Fruit fly (Drosophila melanogaster) whole organism, embryonic: ENCODE results near the gene CG16852.
A peak's percentile ranks its signal among the peaks of the same experiment; 100 is the strongest.

Experiments used
- BEAF-32 ChIP-seq: fragments of 200-800 bp; sonication (Bioruptor generic); optimal IDR thresholded peaks from 3 replicates; lab custom pipeline; 2017; ENCODE audit warnings: missing biosample characterization, missing genetic modification characterization, mild to moderate bottlenecking, moderate library complexity, missing genetic modification reagents
- CG1024 ChIP-seq: fragments of 200-800 bp; sonication (Bioruptor generic); IDR thresholded peaks from 2 replicates; pipeline ENCODE4 v1.3.6; 2022; ENCODE audit warnings: missing biosample characterization, missing genetic modification characterization
- CG11695 ChIP-seq: fragments of 200-800 bp; sonication (Bioruptor generic); IDR thresholded peaks from 3 replicates; pipeline ENCODE4 v1.3.6; 2022; ENCODE audit warnings: missing biosample characterization, missing genetic modification characterization
- CG13424 ChIP-seq: fragments of 200-800 bp; sonication (Bioruptor generic); optimal IDR thresholded peaks from 2 replicates; lab custom pipeline; 2019; ENCODE audit warnings: missing biosample characterization, mild to moderate bottlenecking, missing genetic modification characterization, moderate library complexity
- CG14710 ChIP-seq: fragments of 200-800 bp; sonication (Bioruptor generic); optimal IDR thresholded peaks from 3 replicates; lab custom pipeline; 2019; ENCODE audit warnings: missing biosample characterization, mild to moderate bottlenecking, missing genetic modification characterization, moderate library complexity
- CG15269 ChIP-seq: fragments of 200-800 bp; sonication (Bioruptor generic); optimal IDR thresholded peaks from 2 replicates; lab custom pipeline; 2018; ENCODE audit warnings: missing biosample characterization, mild to moderate bottlenecking, missing genetic modification characterization, moderate library complexity
- CG1529 ChIP-seq: fragments of 200-800 bp; sonication (Bioruptor generic); optimal IDR thresholded peaks from 3 replicates; lab custom pipeline; 2018; ENCODE audit warnings: missing biosample characterization, missing genetic modification characterization
- CG15514 ChIP-seq: fragments of 200-800 bp; sonication (Bioruptor generic); optimal IDR thresholded peaks from 3 replicates; lab custom pipeline; 2017; ENCODE audit warnings: missing biosample characterization, missing genetic modification characterization, mild to moderate bottlenecking, moderate library complexity, missing genetic modification reagents
- CG15601 ChIP-seq: fragments of 200-800 bp; sonication (Bioruptor generic); optimal IDR thresholded peaks from 3 replicates; lab custom pipeline; 2019; ENCODE audit warnings: missing biosample characterization, mild to moderate bottlenecking, missing genetic modification characterization, moderate library complexity
- CG17361 ChIP-seq: fragments of 200-800 bp; sonication (Bioruptor generic); IDR thresholded peaks from 3 replicates; pipeline ENCODE4 v1.3.6; 2022; ENCODE audit warnings: missing biosample characterization, missing genetic modification characterization
- CG18599 ChIP-seq: fragments of 200-800 bp; sonication (Bioruptor generic); optimal IDR thresholded peaks from 3 replicates; lab custom pipeline; 2017; ENCODE audit warnings: missing biosample characterization, missing genetic modification characterization, mild to moderate bottlenecking, moderate library complexity, missing genetic modification reagents
- CG2875 ChIP-seq: fragments of 200-800 bp; sonication (Bioruptor generic); optimal IDR thresholded peaks from 2 replicates; lab custom pipeline; 2017; ENCODE audit warnings: missing biosample characterization, mild to moderate bottlenecking, missing genetic modification characterization, missing genetic modification reagents
- CG33557 ChIP-seq: fragments of 200-800 bp; sonication (Bioruptor generic); optimal IDR thresholded peaks from 2 replicates; lab custom pipeline; 2019; ENCODE audit warnings: missing biosample characterization, mild to moderate bottlenecking, missing genetic modification characterization, moderate library complexity
- CG4617 ChIP-seq: fragments of 200-800 bp; sonication (Bioruptor generic); optimal IDR thresholded peaks from 3 replicates; lab custom pipeline; 2016; ENCODE audit warnings: missing biosample characterization, missing genetic modification characterization, borderline replicate concordance
- CG6254 ChIP-seq: fragments of 200-800 bp; sonication (Bioruptor generic); optimal IDR thresholded peaks from 3 replicates; lab custom pipeline; 2017; ENCODE audit warnings: mild to moderate bottlenecking, missing biosample characterization, missing genetic modification reagents, missing genetic modification characterization
- CG7357 ChIP-seq: fragments of 200-800 bp; sonication (Bioruptor generic); IDR thresholded peaks from 3 replicates; pipeline ENCODE4 v1.3.6; 2022; ENCODE audit warnings: missing biosample characterization, missing genetic modification characterization
- CG8388 ChIP-seq: fragments of 200-800 bp; sonication (Bioruptor generic); optimal IDR thresholded peaks from 2 replicates; lab custom pipeline; 2019; ENCODE audit warnings: missing biosample characterization, mild to moderate bottlenecking, missing genetic modification characterization, moderate library complexity
- CoRest ChIP-seq: fragments of 200-800 bp; sonication (Bioruptor generic); optimal IDR thresholded peaks from 3 replicates; lab custom pipeline; 2018; ENCODE audit warnings: missing biosample characterization, mild to moderate bottlenecking, missing genetic modification characterization, moderate library complexity
- D19A ChIP-seq: fragments of 200-800 bp; optimal IDR thresholded peaks from 3 replicates; lab custom pipeline; 2019; ENCODE audit warnings: missing biosample characterization, mild to moderate bottlenecking, missing genetic modification characterization, moderate library complexity
- Eip74EF ChIP-seq, 2 experiments: fragments of 200-800 bp in 1 of 2; fragments of >200 bp in 1 of 2; sonication (Bioruptor generic) in 1 of 2; optimal IDR thresholded peaks; 2 replicates each; lab custom pipeline; 2017 to 2019; ENCODE audit warnings: missing biosample characterization in 2 of 2, missing genetic modification characterization in 2 of 2, mild to moderate bottlenecking in 1 of 2, moderate library complexity in 1 of 2
- H15 ChIP-seq: fragments of 200-800 bp; sonication (Bioruptor generic); IDR thresholded peaks from 3 replicates; pipeline ENCODE4 v1.3.6; 2022; ENCODE audit warnings: missing biosample characterization, missing genetic modification characterization
- HHEX ChIP-seq: fragments of 200-800 bp; sonication (Bioruptor generic); optimal IDR thresholded peaks from 3 replicates; lab custom pipeline; 2017; ENCODE audit warnings: missing biosample characterization, mild to moderate bottlenecking, missing genetic modification characterization, missing genetic modification reagents
- Lhr ChIP-seq: fragments of 200-800 bp; sonication (Bioruptor generic); optimal IDR thresholded peaks from 3 replicates; lab custom pipeline; 2017; ENCODE audit warnings: mild to moderate bottlenecking, missing biosample characterization, missing genetic modification reagents, missing genetic modification characterization
- Max ChIP-seq: fragments of 200-800 bp; sonication (Bioruptor generic); optimal IDR thresholded peaks from 2 replicates; lab custom pipeline; 2016; ENCODE audit warnings: missing biosample characterization, mild to moderate bottlenecking, missing genetic modification characterization
- NfI ChIP-seq: fragments of 200-800 bp; sonication (Bioruptor generic); optimal IDR thresholded peaks from 3 replicates; lab custom pipeline; 2018; ENCODE audit warnings: missing biosample characterization, mild to moderate bottlenecking, missing genetic modification characterization, moderate library complexity
- PHDP ChIP-seq: fragments of 200-800 bp; sonication (Bioruptor generic); optimal IDR thresholded peaks from 3 replicates; lab custom pipeline; 2018; ENCODE audit warnings: missing biosample characterization, mild to moderate bottlenecking, missing genetic modification characterization, moderate library complexity
- Sox100B ChIP-seq: fragments of 200-800 bp; sonication (Bioruptor generic); optimal IDR thresholded peaks from 3 replicates; lab custom pipeline; 2018; ENCODE audit warnings: missing biosample characterization, mild to moderate bottlenecking, missing genetic modification characterization
- Ssrp ChIP-seq: fragments of 200-800 bp; sonication (Bioruptor generic); optimal IDR thresholded peaks from 2 replicates; lab custom pipeline; 2018; ENCODE audit warnings: missing biosample characterization, mild to moderate bottlenecking, missing genetic modification characterization, moderate library complexity
- bcd ChIP-seq: fragments of 200-800 bp; sonication (Bioruptor generic); optimal IDR thresholded peaks from 2 replicates; lab custom pipeline; 2017; ENCODE audit warnings: missing biosample characterization, mild to moderate bottlenecking, missing genetic modification characterization
- cato ChIP-seq: fragments of 200-800 bp; sonication (Bioruptor generic); optimal IDR thresholded peaks from 2 replicates; lab custom pipeline; 2016; ENCODE audit warnings: missing biosample characterization, missing genetic modification characterization, borderline replicate concordance
- chif ChIP-seq, 2 experiments: fragments of 200-800 bp; sonication (Bioruptor generic); optimal IDR thresholded peaks; 3 replicates each; lab custom pipeline; 2016; ENCODE audit warnings: missing biosample characterization in 2 of 2, missing genetic modification characterization in 2 of 2
- chn ChIP-seq: fragments of 200-800 bp; sonication (Bioruptor generic); optimal IDR thresholded peaks from 2 replicates; lab custom pipeline; 2016; ENCODE audit warnings: missing biosample characterization, missing genetic modification characterization
- dmrt99B ChIP-seq: fragments of 200-800 bp; sonication (Bioruptor generic); optimal IDR thresholded peaks from 2 replicates; lab custom pipeline; 2018; ENCODE audit warnings: missing biosample characterization, mild to moderate bottlenecking, missing genetic modification characterization, moderate library complexity
- ewg ChIP-seq: fragments of 200-800 bp; sonication (Bioruptor generic); optimal IDR thresholded peaks from 3 replicates; lab custom pipeline; 2017; ENCODE audit warnings: mild to moderate bottlenecking, missing biosample characterization, missing genetic modification reagents, missing genetic modification characterization
- gem ChIP-seq: fragments of 200-800 bp; sonication (Bioruptor generic); optimal IDR thresholded peaks from 2 replicates; lab custom pipeline; 2019; ENCODE audit warnings: missing biosample characterization, mild to moderate bottlenecking, missing genetic modification characterization, moderate library complexity
- her ChIP-seq: fragments of 200-800 bp; sonication (Bioruptor generic); optimal IDR thresholded peaks from 2 replicates; lab custom pipeline; 2016; ENCODE audit warnings: missing biosample characterization, missing genetic modification characterization
- ind ChIP-seq: fragments of 200-800 bp; sonication (Bioruptor generic); optimal IDR thresholded peaks from 3 replicates; lab custom pipeline; 2016; ENCODE audit warnings: missing biosample characterization, missing genetic modification characterization
- jumu ChIP-seq: fragments of 200-800 bp; sonication (Bioruptor generic); optimal IDR thresholded peaks from 3 replicates; lab custom pipeline; 2016; ENCODE audit warnings: missing biosample characterization, missing genetic modification characterization
- lbe ChIP-seq: fragments of 200-800 bp; sonication (Bioruptor generic); optimal IDR thresholded peaks from 2 replicates; lab custom pipeline; 2016; ENCODE audit warnings: missing biosample characterization, mild to moderate bottlenecking, missing genetic modification characterization
- lov ChIP-seq, 2 experiments: fragments of 200-800 bp in 1 of 2; fragments of >200 bp in 1 of 2; sonication (Bioruptor generic) in 1 of 2; IDR thresholded peaks in 1 of 2; optimal IDR thresholded peaks in 1 of 2; 2 replicates in 1 of 2; 3 replicates in 1 of 2; pipeline versions ENCODE4 v1.3.6 to Lab custom; 2017 to 2022; ENCODE audit warnings: missing biosample characterization in 1 of 2, missing genetic modification characterization in 1 of 2
- nerfin-1 ChIP-seq: fragments of 200-800 bp; sonication (Bioruptor generic); optimal IDR thresholded peaks from 3 replicates; lab custom pipeline; 2019; ENCODE audit warnings: missing biosample characterization, mild to moderate bottlenecking, missing genetic modification characterization, moderate library complexity
- nom ChIP-seq: fragments of 200-800 bp; sonication (Bioruptor generic); optimal IDR thresholded peaks from 2 replicates; lab custom pipeline; 2017; ENCODE audit warnings: missing biosample characterization, missing genetic modification characterization, mild to moderate bottlenecking, moderate library complexity, missing genetic modification reagents
- pan ChIP-seq, 4 experiments: fragments of >200 bp in 3 of 4; fragments of 200-800 bp in 1 of 4; sonication (Bioruptor generic) in 1 of 4; optimal IDR thresholded peaks in 3 of 4; IDR thresholded peaks in 1 of 4; 2 replicates each; pipeline versions ENCODE4 v1.3.6 to Lab custom; 2017 to 2022; ENCODE audit warnings: missing biosample characterization in 2 of 4, missing genetic modification characterization in 2 of 4, mixed read lengths in 1 of 4
- tin ChIP-seq: fragments of 200-800 bp; sonication (Bioruptor generic); optimal IDR thresholded peaks from 3 replicates; lab custom pipeline; 2016; ENCODE audit warnings: missing biosample characterization, missing genetic modification characterization
- vnd ChIP-seq: fragments of 200-800 bp; sonication (Bioruptor generic); IDR thresholded peaks from 3 replicates; pipeline ENCODE4 v1.3.6; 2022; ENCODE audit warnings: missing biosample characterization, missing genetic modification characterization; ENCODE audit not compliant: partially characterized antibody

CG16852 gene

DNA sequence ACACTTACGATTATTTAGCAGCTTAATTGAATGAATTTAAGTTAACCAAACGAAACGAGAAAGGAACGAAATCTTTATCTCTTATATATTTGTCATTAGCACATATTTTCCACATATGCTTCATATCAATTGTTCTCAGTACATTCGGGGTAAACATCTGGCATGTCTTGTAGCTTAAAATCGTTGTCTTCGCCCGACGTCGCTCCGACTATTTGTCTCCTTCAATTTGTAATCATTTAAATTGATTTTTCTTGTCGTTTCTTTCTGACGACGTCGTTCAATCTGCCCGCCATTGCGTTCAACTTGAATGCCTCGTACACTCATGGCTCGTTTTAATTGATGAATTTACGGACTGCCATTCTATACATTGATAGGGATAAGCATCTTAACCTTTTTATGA is 29.5 kb downstream of the CG16852 start (continued):
- peak; percentile 75 for TF ChIP-seq CG15601

DNA sequence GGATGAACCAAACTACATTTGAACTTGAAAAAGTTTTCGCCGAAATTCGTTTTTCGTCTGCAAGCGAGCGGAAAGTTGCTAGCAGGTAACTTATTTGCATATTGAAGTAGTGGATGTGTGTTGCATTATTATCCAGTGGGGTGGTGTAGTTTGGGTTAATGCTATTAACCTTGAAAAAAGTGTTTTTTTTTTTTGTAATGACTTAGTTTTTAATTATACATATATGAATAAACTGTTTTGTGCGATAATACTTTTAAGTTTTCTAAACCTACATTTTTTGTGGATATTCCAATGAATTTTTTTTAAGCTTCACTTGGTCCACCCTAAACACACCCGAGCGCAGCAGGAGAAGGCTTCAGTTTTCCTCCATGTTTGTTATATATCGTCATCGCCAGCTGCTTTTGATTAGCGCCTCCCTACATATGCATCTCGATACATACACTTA is 30.5 kb downstream of the CG16852 start:
- TF ChIP-seq bcd (GFP tag; lab: Kevin White, UChicago) (peak; percentile 28), vnd (no peak), CG7357 (GFP tag; lab: Robert Waterston, UW) (0 out of 3 replicates have a peak, but pooled peaks have one; percentile 28), lov (optimal IDR thresholded peaks at IDR 0.05; lab: Kevin White, UChicago) (no peak), lov (GFP tag; IDR thresholded peaks at IDR 0.05; lab: Robert Waterston, UW) (no peak), chif (GFP tag; optimal IDR thresholded peaks at IDR 0.05; lab: Kevin White, UChicago) (peak in 1 of 2 experiments; percentile 8), Lhr (GFP tag; lab: Kevin White, UChicago) (no peak), CG11695 (GFP tag; lab: Robert Waterston, UW) (0 out of 3 replicates have a peak, but pooled peaks have one; percentile 25), CG13424 (tag; lab: Kevin White, UChicago) (peak; percentile 59), CoRest (tag; lab: Kevin White, UChicago) (peak; percentile 17), cato (peak; percentile 0), tin (GFP tag; lab: Kevin White, UChicago) (peak; percentile 1), CG18599 (GFP tag; lab: Kevin White, UChicago) (peak; percentile 23), ind (GFP tag; lab: Kevin White, UChicago) (peak; percentile 4), CG8388 (peak; percentile 35), nerfin-1 (tag; lab: Kevin White, UChicago) (peak; percentile 37), chn (GFP tag; lab: Kevin White, UChicago) (peak; percentile 21), CG15269 (peak; percentile 37), BEAF-32 (GFP tag; lab: Kevin White, UChicago) (no peak), CG33557 (GFP tag; lab: Kevin White, UChicago) (peak; percentile 30), her (GFP tag; lab: Kevin White, UChicago) (no peak), Eip74EF (GFP tag; optimal IDR thresholded peaks at IDR 0.05; lab: Kevin White, UChicago) (peak in 1 of 2 experiments; percentile 12), CG4617 (GFP tag; lab: Kevin White, UChicago) (no peak), dmrt99B (tag; lab: Kevin White, UChicago) (peak; percentile 63), HHEX (GFP tag; lab: Kevin White, UChicago) (peak; percentile 13), D19A (tag; lab: Kevin White, UChicago) (peak; percentile 28), CG1529 (GFP tag; lab: Kevin White, UChicago) (peak; percentile 44), Ssrp (peak; percentile 31), ewg (GFP tag; lab: Kevin White, UChicago) (peak; percentile 9), jumu (no peak), nom (GFP tag; lab: Kevin White, UChicago) (peak; percentile 89), Max (GFP tag; lab: Kevin White, UChicago) (peak; percentile 4), gem (peak; percentile 61), CG17361 (GFP tag; lab: Robert Waterston, UW) (peak; percentile 75; the same call in 2 of the 3 replicates), CG15514 (GFP tag; lab: Kevin White, UChicago) (no peak), CG1024 (GFP tag; lab: Robert Waterston, UW) (no peak), CG2875 (peak; percentile 21), CG6254 (GFP tag; lab: Kevin White, UChicago) (peak; percentile 58), lbe (GFP tag; lab: Kevin White, UChicago) (peak; percentile 53), NfI (GFP tag; lab: Kevin White, UChicago) (peak; percentile 33), pan (optimal IDR thresholded peaks at IDR 0.05; lab: Kevin White, UChicago) (no peak), pan (GFP tag; optimal IDR thresholded peaks at IDR 0.05 in 1 of 2, IDR thresholded peaks at IDR 0.05 in 1 of 2) (peak in 1 of 2 experiments; percentile 24), CG14710 (tag; lab: Kevin White, UChicago) (peak; percentile 54), Sox100B (peak; percentile 53), H15 (GFP tag; lab: Robert Waterston, UW) (0 out of 3 replicates have a peak, but pooled peaks have one; percentile 22), PHDP (tag; lab: Kevin White, UChicago) (peak; percentile 43)
